Fruit fly (Drosophila melanogaster) whole organism, pupa: ENCODE data around the gene CG42395.
A peak's percentile ranks its signal among the peaks of the same experiment; 100 is the strongest.

Source experiments
- CG10348 ChIP-seq: fragments of 200-800 bp; sonication (Bioruptor generic); IDR thresholded peaks from 2 replicates; pipeline ENCODE4 v1.3.6; 2022; ENCODE audit warnings: missing biosample characterization, missing genetic modification characterization
- CG12605 ChIP-seq: fragments of 200-800 bp; sonication (Bioruptor generic); IDR thresholded peaks from 2 replicates; pipeline ENCODE4 v1.3.6; 2022; ENCODE audit warnings: missing biosample characterization, missing genetic modification characterization
- CG13204 ChIP-seq: fragments of 200-800 bp; sonication (Bioruptor generic); optimal IDR thresholded peaks from 2 replicates; lab custom pipeline; 2018; ENCODE audit warnings: missing biosample characterization, mild to moderate bottlenecking, missing genetic modification characterization, moderate library complexity
- CG14655 ChIP-seq: fragments of 200-800 bp; sonication (Bioruptor generic); optimal IDR thresholded peaks from 3 replicates; lab custom pipeline; 2017; ENCODE audit warnings: mild to moderate bottlenecking, missing biosample characterization, missing genetic modification reagents, missing genetic modification characterization
- CG15710 ChIP-seq: fragments of 200-800 bp; sonication (Bioruptor generic); optimal IDR thresholded peaks from 2 replicates; lab custom pipeline; 2018; ENCODE audit warnings: missing biosample characterization, mild to moderate bottlenecking, missing genetic modification characterization, moderate library complexity
- CG17806 ChIP-seq: fragments of 200-800 bp; sonication (Bioruptor generic); optimal IDR thresholded peaks from 2 replicates; lab custom pipeline; 2018; ENCODE audit warnings: missing biosample characterization, mild to moderate bottlenecking, missing genetic modification characterization, moderate library complexity
- CG32121 ChIP-seq: fragments of 200-800 bp; sonication (Bioruptor generic); IDR thresholded peaks from 2 replicates; pipeline ENCODE4 v1.3.6; 2022; ENCODE audit warnings: missing biosample characterization, missing genetic modification characterization
- CG34367 ChIP-seq: fragments of 200-800 bp; sonication (Bioruptor generic); optimal IDR thresholded peaks from 2 replicates; lab custom pipeline; 2018; ENCODE audit warnings: missing biosample characterization, mild to moderate bottlenecking, missing genetic modification characterization
- CG4496 ChIP-seq: fragments of 200-800 bp; sonication (Bioruptor generic); IDR thresholded peaks from 3 replicates; pipeline ENCODE4 v1.3.6; 2022; ENCODE audit warnings: missing biosample characterization, missing genetic modification characterization
- CG8159 ChIP-seq: fragments of 200-800 bp; sonication (Bioruptor generic); optimal IDR thresholded peaks from 3 replicates; lab custom pipeline; 2018; ENCODE audit warnings: missing biosample characterization, mild to moderate bottlenecking, missing genetic modification characterization, moderate library complexity
- CG8301 ChIP-seq: fragments of 200-800 bp; sonication (Bioruptor generic); optimal IDR thresholded peaks from 2 replicates; lab custom pipeline; 2018; ENCODE audit warnings: missing biosample characterization, mild to moderate bottlenecking, missing genetic modification characterization
- CG9948 ChIP-seq: fragments of 200-800 bp; sonication (Bioruptor generic); optimal IDR thresholded peaks from 2 replicates; lab custom pipeline; 2018; ENCODE audit warnings: missing biosample characterization, mild to moderate bottlenecking, missing genetic modification characterization, moderate library complexity
- D1 ChIP-seq: fragments of 200-800 bp; sonication (Bioruptor generic); optimal IDR thresholded peaks from 2 replicates; lab custom pipeline; 2018; ENCODE audit warnings: missing biosample characterization, mild to moderate bottlenecking, missing genetic modification characterization, moderate library complexity
- EcR ChIP-seq: fragments of 200-800 bp; sonication (Bioruptor generic); optimal IDR thresholded peaks from 3 replicates; lab custom pipeline; 2019; ENCODE audit warnings: missing biosample characterization, missing genetic modification characterization, mild to moderate bottlenecking, moderate library complexity, missing genetic modification reagents
- Ets98B ChIP-seq: fragments of 200-800 bp; sonication (Bioruptor generic); IDR thresholded peaks from 2 replicates; pipeline ENCODE4 v1.3.6; 2022; ENCODE audit warnings: missing biosample characterization, missing genetic modification characterization
- Pif1A ChIP-seq: fragments of 200-800 bp; sonication (Bioruptor generic); optimal IDR thresholded peaks from 3 replicates; lab custom pipeline; 2016; ENCODE audit warnings: missing biosample characterization, missing genetic modification characterization
- Pif1B ChIP-seq: fragments of 200-800 bp; sonication (Bioruptor generic); optimal IDR thresholded peaks from 3 replicates; lab custom pipeline; 2016; ENCODE audit warnings: missing biosample characterization, missing genetic modification characterization
- Snoo ChIP-seq: fragments of 200-800 bp; sonication (Bioruptor generic); optimal IDR thresholded peaks from 3 replicates; lab custom pipeline; 2017; ENCODE audit warnings: missing biosample characterization, mild to moderate bottlenecking, missing genetic modification characterization, inconsistent platforms
- fd96Ca ChIP-seq: fragments of 200-800 bp; sonication (Bioruptor generic); IDR thresholded peaks from 3 replicates; pipeline ENCODE4 v1.3.6; 2022; ENCODE audit warnings: missing biosample characterization, missing genetic modification characterization
- gl ChIP-seq: fragments of 200-800 bp; sonication (Bioruptor generic); optimal IDR thresholded peaks from 2 replicates; lab custom pipeline; 2018; ENCODE audit warnings: missing biosample characterization, mild to moderate bottlenecking, missing genetic modification characterization
- rn ChIP-seq: fragments of 200-800 bp; sonication (Bioruptor generic); IDR thresholded peaks from 2 replicates; pipeline ENCODE4 v1.3.6; 2022; ENCODE audit warnings: missing biosample characterization, missing genetic modification characterization

CG42395 gene

DNA sequence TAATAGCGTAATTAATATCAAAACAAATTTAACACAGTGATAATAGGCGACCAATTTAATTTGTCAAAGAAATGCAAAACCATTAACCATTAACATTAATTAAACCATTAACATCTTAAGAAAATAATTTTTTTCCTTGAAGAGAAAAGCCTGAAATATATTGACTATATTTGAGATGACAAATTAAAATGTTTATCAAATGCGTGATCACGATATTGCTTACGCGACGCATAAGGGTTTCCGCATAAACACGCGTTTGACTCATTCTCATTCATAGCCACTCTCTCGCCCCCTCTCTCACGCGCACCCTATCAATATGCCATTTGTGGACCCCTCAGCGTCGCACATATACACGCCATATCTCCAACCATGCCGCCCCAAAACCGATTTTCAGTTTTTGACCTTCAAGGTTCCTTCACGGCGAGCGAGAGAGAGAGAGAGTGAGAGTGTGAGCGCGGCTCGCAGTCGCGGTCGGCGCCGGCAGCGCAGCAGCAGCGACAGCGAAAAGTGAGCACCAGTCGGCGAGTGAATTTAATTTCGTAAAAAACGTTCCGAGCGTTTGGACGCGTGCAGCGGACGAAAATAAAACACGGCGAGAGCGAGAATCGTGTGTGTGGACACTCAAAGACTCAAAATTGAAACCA, 9.4 kb upstream of the CG42395 start, which contains the start of gene Hex-A:
Hex-A (plus strand) TSS at position 317 of the 644 bp plus-strand sequence.
- TF ChIP-seq CG14655: peak; percentile 98
- TF ChIP-seq CG34367 (tag; lab: Kevin White, UChicago): peak; percentile 98
- peak; percentile 95 for TF ChIP-seq EcR (GFP tag; lab: Kevin White, UChicago)
- TF ChIP-seq CG9948: peak; percentile 98
- peak; percentile 81 for TF ChIP-seq Ets98B
- TF ChIP-seq CG15710 (tag; lab: Kevin White, UChicago): peak; percentile 99
- TF ChIP-seq CG32121 (GFP tag; lab: Robert Waterston, UW): peak; percentile 89
- peak; percentile 99 for TF ChIP-seq D1 (tag; lab: Kevin White, UChicago)
- peak; percentile 93 for TF ChIP-seq gl (tag; lab: Kevin White, UChicago)
- TF ChIP-seq CG10348 (GFP tag; lab: Robert Waterston, UW): peak; percentile 77
- TF ChIP-seq Pif1A: peak; percentile 96
- peak; percentile 98 for TF ChIP-seq CG8301 (tag; lab: Kevin White, UChicago)
- TF ChIP-seq Pif1B (GFP tag; lab: Kevin White, UChicago): peak; percentile 85
- TF ChIP-seq CG17806 (tag; lab: Kevin White, UChicago): peak; percentile 96
- TF ChIP-seq CG12605 (GFP tag; lab: Robert Waterston, UW): peak; percentile 78
- TF ChIP-seq CG13204 (GFP tag; lab: Kevin White, UChicago): peak; percentile 93
- peak; percentile 72 for TF ChIP-seq rn
- peak; percentile 98 for TF ChIP-seq Snoo (tag; lab: Kevin White, UChicago)
- peak; percentile 86 for TF ChIP-seq fd96Ca
- peak; percentile 90 for TF ChIP-seq CG4496 (GFP tag; lab: Robert Waterston, UW)
- TF ChIP-seq CG8159: peak; percentile 98

DNA sequence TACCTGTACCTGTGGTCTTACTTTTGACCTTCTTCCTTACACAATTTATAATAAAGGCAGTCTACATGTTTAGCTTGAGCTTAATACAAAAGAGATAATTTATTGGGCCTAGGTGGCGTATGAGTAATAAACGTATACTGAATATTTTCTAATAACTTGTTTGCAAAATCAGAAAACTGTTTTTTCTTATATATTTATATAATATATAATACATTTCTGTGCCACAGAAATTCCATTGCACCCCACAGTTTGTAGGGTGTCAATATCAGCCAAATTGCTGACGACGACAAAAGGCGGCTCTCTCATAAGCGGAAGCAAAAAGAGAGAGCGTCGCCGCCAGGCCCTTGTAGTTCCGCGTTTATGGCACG, 8.9 kb upstream of the CG42395 start:
- TF ChIP-seq CG13204 (GFP tag; lab: Kevin White, UChicago): no peak
- TF ChIP-seq CG34367 (tag; lab: Kevin White, UChicago): no peak
- no peak for TF ChIP-seq CG8301 (tag; lab: Kevin White, UChicago)
- TF ChIP-seq CG4496 (GFP tag; lab: Robert Waterston, UW): no peak
- TF ChIP-seq CG14655: no peak
- TF ChIP-seq Pif1B (GFP tag; lab: Kevin White, UChicago): no peak
- no peak for TF ChIP-seq CG8159
- TF ChIP-seq CG15710 (tag; lab: Kevin White, UChicago): no peak
- TF ChIP-seq CG9948: no peak

DNA sequence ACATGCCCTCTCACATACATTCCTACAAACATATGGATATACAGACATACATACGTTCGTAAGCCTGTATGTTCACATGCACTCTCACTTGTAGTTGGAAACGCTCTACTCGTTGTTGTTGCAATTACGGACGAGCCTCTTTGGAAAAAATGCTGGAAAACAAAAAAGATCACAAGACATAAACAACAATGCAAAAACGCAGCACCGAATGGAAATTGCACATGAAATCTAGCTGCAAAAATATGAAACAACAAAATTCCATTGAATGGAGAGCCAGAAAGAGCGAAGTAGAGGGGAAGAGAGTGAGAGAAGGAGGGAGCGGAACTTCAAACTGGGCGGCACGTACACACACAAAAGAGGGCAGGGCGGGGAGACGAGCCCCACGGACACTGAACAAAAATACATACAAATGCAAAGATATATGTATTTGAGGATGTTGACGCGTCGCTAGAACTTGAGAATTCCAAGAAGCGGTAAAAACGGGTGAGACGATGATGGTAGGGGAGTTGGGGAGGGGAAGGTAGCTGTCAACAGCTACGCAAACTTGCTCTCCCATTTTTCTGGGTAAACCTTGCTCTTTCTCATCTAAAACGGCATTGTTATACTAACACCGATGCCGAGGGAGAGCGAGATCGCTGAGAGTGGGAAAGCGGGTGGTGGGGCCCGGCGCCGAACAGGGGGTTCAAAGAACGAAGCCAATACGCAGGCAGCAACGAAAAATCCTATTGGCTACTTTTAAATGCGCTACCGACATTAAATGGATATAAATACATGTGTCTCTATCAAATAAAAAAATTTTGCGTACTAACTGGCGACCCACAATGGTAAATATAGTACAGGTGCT, 8.3 kb upstream of the CG42395 start:
- TF ChIP-seq CG9948 (peak; percentile 69), CG4496 (GFP tag; lab: Robert Waterston, UW) (peak; percentile 56; the same call in 2 of the 3 replicates), Pif1B (GFP tag; lab: Kevin White, UChicago) (peak; percentile 6), fd96Ca (peak; percentile 54), CG8159 (peak; percentile 70), CG17806 (tag; lab: Kevin White, UChicago) (peak; percentile 36), CG12605 (GFP tag; lab: Robert Waterston, UW) (peak; percentile 50; the same call in 1 of the 2 replicates), Pif1A (no peak), Ets98B (peak; percentile 70), CG14655 (peak; percentile 51), rn (no peak), CG8301 (tag; lab: Kevin White, UChicago) (no peak), EcR (GFP tag; lab: Kevin White, UChicago) (peak; percentile 89), CG15710 (tag; lab: Kevin White, UChicago) (peak; percentile 55), CG10348 (GFP tag; lab: Robert Waterston, UW) (no peak), CG13204 (GFP tag; lab: Kevin White, UChicago) (no peak), CG34367 (tag; lab: Kevin White, UChicago) (peak; percentile 54), CG32121 (GFP tag; lab: Robert Waterston, UW) (peak; percentile 62; the same call in 1 of the 2 replicates)

DNA sequence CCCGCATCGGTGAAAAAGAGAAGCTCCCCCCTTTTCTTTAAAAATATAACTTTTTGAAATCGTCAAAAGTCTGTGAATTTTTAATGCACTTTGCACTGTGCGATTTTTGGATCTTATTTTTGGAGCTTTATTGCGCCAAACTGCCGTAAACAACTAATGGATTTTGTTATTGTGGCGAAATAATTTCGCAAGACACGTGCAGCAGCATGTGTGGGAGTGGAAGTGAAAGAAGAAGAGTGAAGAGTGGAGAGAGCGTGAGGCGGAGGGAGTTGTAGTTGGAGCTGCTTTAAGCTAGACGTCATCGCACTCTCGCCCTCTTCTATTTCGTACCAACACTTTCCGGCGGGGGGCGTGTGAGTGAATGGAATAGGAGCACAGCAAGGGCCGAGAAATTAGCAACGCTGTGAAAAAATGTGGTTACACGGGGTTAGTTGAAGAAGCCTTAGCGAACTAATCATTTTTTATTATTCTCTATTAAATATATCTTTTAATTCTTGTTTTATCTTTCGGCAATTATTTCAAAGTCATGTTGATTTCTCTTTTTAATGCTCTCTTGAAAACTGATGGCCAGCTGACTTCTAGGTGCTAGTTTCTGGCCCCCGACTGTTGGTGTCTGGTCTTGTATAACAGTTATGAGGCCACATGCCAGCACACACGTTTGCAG, 7.5 kb upstream of the CG42395 start:
- TF ChIP-seq Snoo (tag; lab: Kevin White, UChicago) (peak; percentile 80), CG10348 (GFP tag; lab: Robert Waterston, UW) (peak; percentile 57; the same call in 1 of the 2 replicates), EcR (GFP tag; lab: Kevin White, UChicago) (peak; percentile 62), CG8301 (tag; lab: Kevin White, UChicago) (peak; percentile 96), CG12605 (GFP tag; lab: Robert Waterston, UW) (peak; percentile 93), CG15710 (tag; lab: Kevin White, UChicago) (peak; percentile 95), Ets98B (peak; percentile 93), CG17806 (tag; lab: Kevin White, UChicago) (peak; percentile 93), CG4496 (GFP tag; lab: Robert Waterston, UW) (peak; percentile 97), CG13204 (GFP tag; lab: Kevin White, UChicago) (peak; percentile 78), CG8159 (peak; percentile 95), CG32121 (GFP tag; lab: Robert Waterston, UW) (peak; percentile 94), D1 (tag; lab: Kevin White, UChicago) (peak; percentile 55), gl (tag; lab: Kevin White, UChicago) (peak; percentile 86), Pif1A (peak; percentile 88), CG34367 (tag; lab: Kevin White, UChicago) (peak; percentile 95), rn (peak; percentile 89), Pif1B (GFP tag; lab: Kevin White, UChicago) (peak; percentile 90), fd96Ca (peak; percentile 95), CG14655 (peak; percentile 98), CG9948 (peak; percentile 96)
